Fruit fly (Drosophila melanogaster) whole organism, wandering third instar larva: ENCODE data around the gene CG42795.
A peak's percentile ranks its signal among the peaks of the same experiment; 100 is the strongest.

Source experiments
- Abd-B ChIP-seq: fragments of >200 bp; optimal IDR thresholded peaks from 2 replicates; lab custom pipeline; 2017; ENCODE audit warnings: missing biosample characterization, missing genetic modification characterization
- CG32264 ChIP-seq: fragments of 200-800 bp; sonication (Bioruptor generic); optimal IDR thresholded peaks from 2 replicates; lab custom pipeline; 2016; ENCODE audit warnings: missing biosample characterization, missing genetic modification characterization
- CG9705 ChIP-seq: fragments of 200-800 bp; sonication (Bioruptor generic); optimal IDR thresholded peaks from 2 replicates; lab custom pipeline; 2018; ENCODE audit warnings: missing biosample characterization, mild to moderate bottlenecking, missing genetic modification characterization
- CrebA ChIP-seq: fragments of 200-800 bp; sonication (Bioruptor generic); optimal IDR thresholded peaks from 2 replicates; lab custom pipeline; 2016; ENCODE audit warnings: missing biosample characterization, mild to moderate bottlenecking, missing genetic modification characterization, borderline replicate concordance
- Dfd ChIP-seq: fragments of >200 bp; optimal IDR thresholded peaks from 2 replicates; lab custom pipeline; 2017; ENCODE audit warnings: missing biosample characterization, missing genetic modification characterization
- Dif ChIP-seq: fragments of 200-275, 200-300 bp; sonication (Bioruptor generic); optimal IDR thresholded peaks from 2 replicates; lab custom pipeline; 2018; ENCODE audit warnings: missing biosample characterization, missing genetic modification characterization; ENCODE audit not compliant: partially characterized antibody
- GATAd ChIP-seq: sonication (Bioruptor generic); optimal IDR thresholded peaks from 2 replicates; lab custom pipeline; 2016; ENCODE audit warnings: missing biosample characterization, missing genetic modification characterization
- HLH106 ChIP-seq: fragments of 200-800 bp; optimal IDR thresholded peaks from 3 replicates; lab custom pipeline; 2019; ENCODE audit warnings: missing biosample characterization, mild to moderate bottlenecking, missing genetic modification characterization, moderate library complexity
- Hr78 ChIP-seq: fragments of >200 bp; optimal IDR thresholded peaks from 2 replicates; lab custom pipeline; 2017; ENCODE audit warnings: missing biosample characterization, missing genetic modification characterization
- Hr83 ChIP-seq: fragments of 200-300 bp; sonication (Bioruptor generic); optimal IDR thresholded peaks from 2 replicates; lab custom pipeline; 2016; ENCODE audit warnings: missing biosample characterization, mild to moderate bottlenecking, missing genetic modification characterization, moderate library complexity; ENCODE audit not compliant: poor library complexity, severe bottlenecking
- Jra ChIP-seq: sonication (Bioruptor generic); optimal IDR thresholded peaks from 2 replicates; lab custom pipeline; 2016; ENCODE audit warnings: missing biosample characterization, missing genetic modification characterization
- Mio ChIP-seq: sonication (Bioruptor generic); optimal IDR thresholded peaks from 2 replicates; lab custom pipeline; 2016; ENCODE audit warnings: missing biosample characterization, missing genetic modification characterization
- Myc ChIP-seq: fragments of >200 bp; optimal IDR thresholded peaks from 2 replicates; lab custom pipeline; 2017
- N ChIP-seq: fragments of >200 bp; optimal IDR thresholded peaks from 2 replicates; lab custom pipeline; 2018; ENCODE audit warnings: missing biosample characterization, missing external identifiers, missing genetic modification characterization
- OdsH ChIP-seq: fragments of 200-800 bp; sonication (Bioruptor generic); optimal IDR thresholded peaks from 2 replicates; lab custom pipeline; 2016; ENCODE audit warnings: missing biosample characterization, mild to moderate bottlenecking, missing genetic modification characterization
- Rel ChIP-seq, 2 experiments: fragments of 200-800 bp; sonication (Bioruptor generic) in 1 of 2; optimal IDR thresholded peaks; 2 replicates in 1 of 2; 3 replicates in 1 of 2; lab custom pipeline; 2016 to 2019; ENCODE audit warnings: mild to moderate bottlenecking in 2 of 2, missing biosample characterization in 2 of 2, missing genetic modification characterization in 2 of 2, moderate library complexity in 1 of 2
- Sp1 ChIP-seq: fragments of 200-800 bp; sonication (Bioruptor generic); optimal IDR thresholded peaks from 3 replicates; lab custom pipeline; 2019; ENCODE audit warnings: missing biosample characterization, mild to moderate bottlenecking, missing genetic modification characterization, moderate library complexity
- Vsx2 ChIP-seq: fragments of 200-300, 225-300 bp; sonication (Bioruptor generic); optimal IDR thresholded peaks from 2 replicates; lab custom pipeline; 2018; ENCODE audit warnings: missing biosample characterization, missing genetic modification characterization; ENCODE audit not compliant: partially characterized antibody
- br ChIP-seq: fragments of 200-800 bp; sonication (Bioruptor generic); optimal IDR thresholded peaks from 2 replicates; lab custom pipeline; 2016; ENCODE audit warnings: missing biosample characterization, missing genetic modification characterization
- brk ChIP-seq: fragments of 200-800 bp; sonication (Bioruptor generic); optimal IDR thresholded peaks from 2 replicates; lab custom pipeline; 2016; ENCODE audit warnings: missing biosample characterization, mild to moderate bottlenecking, missing genetic modification characterization
- dmrt93B ChIP-seq: fragments of 200-800 bp; sonication (Bioruptor generic); optimal IDR thresholded peaks from 2 replicates; lab custom pipeline; 2018; ENCODE audit warnings: missing biosample characterization, mild to moderate bottlenecking, missing genetic modification characterization
- dsf ChIP-seq: sonication (Bioruptor generic); optimal IDR thresholded peaks from 2 replicates; lab custom pipeline; 2016; ENCODE audit warnings: missing biosample characterization, missing genetic modification characterization, borderline replicate concordance
- ey ChIP-seq: fragments of 200-800 bp; sonication (Bioruptor generic); optimal IDR thresholded peaks from 2 replicates; lab custom pipeline; 2016; ENCODE audit warnings: missing biosample characterization, missing genetic modification characterization
- foxo ChIP-seq, 2 experiments: fragments of 200-800 bp; sonication (Bioruptor generic); optimal IDR thresholded peaks; 2 replicates in 1 of 2; 3 replicates in 1 of 2; lab custom pipeline; 2016 to 2017; ENCODE audit warnings: missing biosample characterization in 2 of 2, missing genetic modification characterization in 2 of 2
- fru ChIP-seq: fragments of 200-800 bp; sonication (Bioruptor generic); optimal IDR thresholded peaks from 3 replicates; lab custom pipeline; 2016; ENCODE audit warnings: missing biosample characterization, mild to moderate bottlenecking, missing genetic modification characterization
- h ChIP-seq: fragments of 200-800 bp; sonication (Bioruptor generic); optimal IDR thresholded peaks from 3 replicates; lab custom pipeline; 2016; ENCODE audit warnings: missing biosample characterization, mild to moderate bottlenecking, missing genetic modification characterization
- jim ChIP-seq: fragments of 175-275, 200-325 bp; sonication (Bioruptor generic); optimal IDR thresholded peaks from 2 replicates; lab custom pipeline; 2016; ENCODE audit warnings: missing biosample characterization, mild to moderate bottlenecking, missing genetic modification characterization
- lola ChIP-seq: fragments of >200 bp; optimal IDR thresholded peaks from 2 replicates; lab custom pipeline; 2017; ENCODE audit warnings: missing biosample characterization, missing genetic modification characterization
- pan ChIP-seq: fragments of >200 bp; optimal IDR thresholded peaks from 2 replicates; lab custom pipeline; 2017
- psq ChIP-seq: fragments of 200-800 bp; sonication (Bioruptor generic); optimal IDR thresholded peaks from 3 replicates; lab custom pipeline; 2017; ENCODE audit warnings: missing biosample characterization, mild to moderate bottlenecking, missing genetic modification characterization, moderate library complexity
- rgr ChIP-seq: fragments of 200-800 bp; sonication (Bioruptor generic); optimal IDR thresholded peaks from 3 replicates; lab custom pipeline; 2016; ENCODE audit warnings: missing biosample characterization, mild to moderate bottlenecking, missing genetic modification characterization
- sage ChIP-seq: fragments of 200-800 bp; sonication (Bioruptor generic); optimal IDR thresholded peaks from 2 replicates; lab custom pipeline; 2016; ENCODE audit warnings: missing biosample characterization, mild to moderate bottlenecking, missing genetic modification characterization
- sv ChIP-seq: fragments of 200-800 bp; sonication (Bioruptor generic); optimal IDR thresholded peaks from 3 replicates; lab custom pipeline; 2016; ENCODE audit warnings: missing biosample characterization, missing genetic modification characterization
- tai ChIP-seq: sonication (Bioruptor generic); optimal IDR thresholded peaks from 2 replicates; lab custom pipeline; 2016; ENCODE audit warnings: missing biosample characterization, missing genetic modification characterization
- usp ChIP-seq: fragments of >200 bp; optimal IDR thresholded peaks from 2 replicates; lab custom pipeline; 2017; ENCODE audit warnings: missing biosample characterization, missing genetic modification characterization
- woc ChIP-seq: sonication (Bioruptor generic); optimal IDR thresholded peaks from 2 replicates; lab custom pipeline; 2016; ENCODE audit warnings: missing biosample characterization, mild to moderate bottlenecking, missing genetic modification characterization

CG42795 gene

DNA sequence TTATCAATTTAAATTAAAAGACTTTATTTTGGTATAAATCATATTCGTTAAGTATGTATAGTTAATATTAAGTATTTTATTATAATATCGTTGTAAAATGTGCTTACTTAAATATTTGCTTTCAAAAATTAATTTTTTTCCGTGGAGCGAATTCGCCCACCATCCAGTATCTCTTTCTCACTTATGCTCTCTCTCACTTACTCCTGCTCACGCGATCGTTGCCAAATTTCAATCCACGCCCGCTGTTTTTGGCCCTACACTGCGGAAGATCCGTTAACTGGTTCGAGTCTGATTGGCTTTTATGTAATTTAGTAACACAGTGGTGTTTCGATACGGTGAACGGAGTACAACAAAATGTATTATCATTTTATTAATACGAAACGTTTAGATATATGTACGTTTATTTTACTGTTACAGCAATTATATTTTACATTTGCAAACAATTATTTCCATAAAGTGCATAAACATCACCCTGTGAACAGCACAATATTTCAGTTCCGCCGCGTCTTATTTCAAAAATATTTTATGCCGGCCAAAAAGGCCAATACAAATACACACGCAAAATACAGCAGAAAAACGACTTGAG, 40.2 kb downstream of the CG42795 start:
- TF ChIP-seq sv (GFP tag; lab: Kevin White, UChicago), result peak; percentile 48
- no peak for TF ChIP-seq Dfd (GFP tag; lab: Kevin White, UChicago)
- peak; percentile 3 for TF ChIP-seq tai (GFP tag; lab: Kevin White, UChicago)
- peak; percentile 80 for TF ChIP-seq Sp1
- peak; percentile 74 for TF ChIP-seq psq
- peak in 1 of 2 experiments; percentile 85 for TF ChIP-seq foxo (GFP tag; optimal IDR thresholded peaks at IDR 0.05; lab: Kevin White, UChicago)
- TF ChIP-seq Vsx2 (GFP tag; lab: Kevin White, UChicago), result no peak
- peak; percentile 75 for TF ChIP-seq OdsH (GFP tag; lab: Kevin White, UChicago)
- no peak for TF ChIP-seq lola (GFP tag; lab: Kevin White, UChicago)
- no peak for TF ChIP-seq Myc (lab: Kevin White, UChicago)
- TF ChIP-seq ey (GFP tag; lab: Kevin White, UChicago), result peak; percentile 57
- TF ChIP-seq Jra (GFP tag; lab: Kevin White, UChicago), result no peak
- no peak for TF ChIP-seq Dif
- peak; percentile 63 for TF ChIP-seq h (GFP tag; lab: Kevin White, UChicago)
- no peak for TF ChIP-seq Rel (GFP tag; optimal IDR thresholded peaks at IDR 0.05; lab: Kevin White, UChicago)
- TF ChIP-seq Rel (tag; optimal IDR thresholded peaks at IDR 0.05; lab: Kevin White, UChicago), result no peak
- TF ChIP-seq brk (GFP tag; lab: Kevin White, UChicago), result peak; percentile 75
- peak; percentile 80 for TF ChIP-seq HLH106 (tag; lab: Kevin White, UChicago)
- no peak for TF ChIP-seq Mio (GFP tag; lab: Kevin White, UChicago)
- TF ChIP-seq CG32264 (GFP tag; lab: Kevin White, UChicago), result no peak
- TF ChIP-seq sage (GFP tag; lab: Kevin White, UChicago), result peak; percentile 59
- TF ChIP-seq br (GFP tag; lab: Kevin White, UChicago), result peak; percentile 53
- TF ChIP-seq GATAd (GFP tag; lab: Kevin White, UChicago), result peak; percentile 0
- peak; percentile 25 for TF ChIP-seq CrebA (GFP tag; lab: Kevin White, UChicago)
- TF ChIP-seq Hr78, result no peak
- no peak for TF ChIP-seq jim (GFP tag; lab: Kevin White, UChicago)
- peak; percentile 10 for TF ChIP-seq Hr83 (GFP tag; lab: Kevin White, UChicago)
- TF ChIP-seq dsf (GFP tag; lab: Kevin White, UChicago), result peak; percentile 8
- no peak for TF ChIP-seq pan (lab: Kevin White, UChicago)
- peak; percentile 53 for TF ChIP-seq dmrt93B (GFP tag; lab: Kevin White, UChicago)
- TF ChIP-seq fru (GFP tag; lab: Kevin White, UChicago), result peak; percentile 76
- no peak for TF ChIP-seq usp (GFP tag; lab: Kevin White, UChicago)
- no peak for TF ChIP-seq Abd-B (GFP tag; lab: Kevin White, UChicago)
- TF ChIP-seq woc, result peak; percentile 52
- peak; percentile 72 for TF ChIP-seq rgr (GFP tag; lab: Kevin White, UChicago)
- no peak for TF ChIP-seq N (GFP tag; lab: Kevin White, UChicago)
- TF ChIP-seq CG9705 (GFP tag; lab: Kevin White, UChicago), result peak; percentile 38

DNA sequence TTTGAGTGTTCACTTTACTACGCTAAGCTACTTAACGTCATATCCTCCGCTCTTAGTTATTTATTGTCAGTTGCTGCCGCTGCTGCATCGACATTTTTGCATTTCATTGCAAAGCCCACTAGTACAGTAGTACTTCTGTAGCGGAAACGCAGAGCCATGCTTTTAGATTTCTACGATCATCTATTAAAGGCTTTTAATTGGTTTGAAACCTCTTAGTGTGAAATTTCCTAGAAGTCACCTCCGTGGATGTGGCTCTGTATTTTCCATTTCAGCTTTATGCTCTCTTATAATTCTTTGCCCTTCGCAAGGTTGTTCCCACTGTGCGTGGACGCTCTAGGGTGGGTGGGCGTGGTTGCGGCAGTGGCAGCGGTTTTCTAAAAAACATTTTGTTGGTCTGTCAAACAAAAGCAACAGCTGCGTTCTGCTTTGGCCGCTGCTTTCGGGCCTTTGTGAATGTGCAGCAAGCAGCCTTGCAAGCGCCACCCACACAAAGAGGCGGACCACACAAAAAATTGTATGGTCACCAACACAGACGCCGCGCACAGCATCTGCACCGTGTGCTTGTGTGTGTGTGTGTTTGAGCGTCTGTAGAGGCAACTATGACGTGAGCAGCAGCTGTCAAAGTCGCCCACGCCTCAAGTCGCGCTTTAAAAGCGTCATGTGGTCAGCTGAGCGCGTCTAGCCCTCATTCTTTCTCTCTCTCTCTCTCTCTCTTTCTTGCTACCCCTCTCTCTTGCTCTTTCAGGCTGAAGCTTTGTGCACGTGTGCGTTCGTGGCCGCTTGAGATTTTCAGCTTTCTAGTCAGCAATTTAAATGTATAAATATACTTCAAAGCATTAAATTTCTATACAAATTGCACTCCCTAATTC, 41.4 kb downstream of the CG42795 start:
- TF ChIP-seq Abd-B (GFP tag; lab: Kevin White, UChicago), result no peak
- no peak for TF ChIP-seq Myc (lab: Kevin White, UChicago)
- TF ChIP-seq Dif, result no peak
- no peak for TF ChIP-seq jim (GFP tag; lab: Kevin White, UChicago)
- no peak for TF ChIP-seq Hr78
- TF ChIP-seq rgr (GFP tag; lab: Kevin White, UChicago), result no peak
- no peak for TF ChIP-seq CG32264 (GFP tag; lab: Kevin White, UChicago)
- TF ChIP-seq Sp1, result no peak
- TF ChIP-seq N (GFP tag; lab: Kevin White, UChicago), result no peak
- no peak for TF ChIP-seq woc
- no peak for TF ChIP-seq HLH106 (tag; lab: Kevin White, UChicago)
- TF ChIP-seq dmrt93B (GFP tag; lab: Kevin White, UChicago), result no peak
- no peak for TF ChIP-seq usp (GFP tag; lab: Kevin White, UChicago)
- no peak for TF ChIP-seq ey (GFP tag; lab: Kevin White, UChicago)
- TF ChIP-seq Jra (GFP tag; lab: Kevin White, UChicago), result no peak
